Fruit fly (Drosophila melanogaster): ENCODE results near the gene Traf6.

Gene Traf6

DNA sequence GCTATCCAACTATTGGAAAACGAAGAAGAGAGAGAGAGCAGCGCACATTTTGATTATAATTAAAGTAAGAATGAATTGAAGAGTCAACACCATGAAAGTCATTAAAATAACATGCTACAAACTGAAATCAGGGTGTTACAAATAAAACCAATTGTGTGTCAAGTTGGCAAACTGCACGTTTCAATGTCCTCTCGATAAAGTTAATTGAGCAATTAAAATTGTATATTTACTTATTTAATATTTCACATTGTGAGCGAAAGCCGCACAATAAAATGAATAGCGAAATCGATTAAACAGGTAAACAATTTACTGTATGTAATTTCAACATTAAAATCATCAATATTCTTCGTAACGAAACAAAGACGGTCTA is 39.0 kb upstream of the Traf6 start (continued):
- TF ChIP-seq CG6276 (GFP tag; optimal IDR thresholded peaks at IDR 0.05) (peak; percentile 47), Lpt (GFP tag; optimal IDR thresholded peaks at IDR 0.05) (no peak), CG6854 (GFP tag; optimal IDR thresholded peaks at IDR 0.05) (no peak), CG4318 (GFP tag; optimal IDR thresholded peaks at IDR 0.05) (peak; percentile 33), CG3919 (GFP tag; optimal IDR thresholded peaks at IDR 0.05) (peak; percentile 9), Ets96B (tag; optimal IDR thresholded peaks at IDR 0.05) (no peak), svp (GFP tag) (peak; percentile 62), dac (GFP tag; optimal IDR thresholded peaks at IDR 0.05) (peak; percentile 1), topi (GFP tag; optimal IDR thresholded peaks at IDR 0.05) (peak; percentile 57), CG10631 (GFP tag; optimal IDR thresholded peaks at IDR 0.05) (peak; percentile 65), CG8632 (GFP tag; optimal IDR thresholded peaks at IDR 0.05) (peak; percentile 8), Hr4 (GFP tag; optimal IDR thresholded peaks at IDR 0.05) (peak; percentile 10), acj6 (GFP tag; optimal IDR thresholded peaks at IDR 0.05) (peak; percentile 16), Blimp-1 (GFP tag; optimal IDR thresholded peaks at IDR 0.05) (no peak), spab (GFP tag; optimal IDR thresholded peaks at IDR 0.05) (peak; percentile 30)

dm6 chrX:8195449-8196156 is 38.4 kb upstream of the Traf6 start:
- TF ChIP-seq CG34406 (GFP tag; optimal IDR thresholded peaks at IDR 0.05): no peak
- TF ChIP-seq CG6854 (GFP tag; optimal IDR thresholded peaks at IDR 0.05): peak; percentile 36

DNA sequence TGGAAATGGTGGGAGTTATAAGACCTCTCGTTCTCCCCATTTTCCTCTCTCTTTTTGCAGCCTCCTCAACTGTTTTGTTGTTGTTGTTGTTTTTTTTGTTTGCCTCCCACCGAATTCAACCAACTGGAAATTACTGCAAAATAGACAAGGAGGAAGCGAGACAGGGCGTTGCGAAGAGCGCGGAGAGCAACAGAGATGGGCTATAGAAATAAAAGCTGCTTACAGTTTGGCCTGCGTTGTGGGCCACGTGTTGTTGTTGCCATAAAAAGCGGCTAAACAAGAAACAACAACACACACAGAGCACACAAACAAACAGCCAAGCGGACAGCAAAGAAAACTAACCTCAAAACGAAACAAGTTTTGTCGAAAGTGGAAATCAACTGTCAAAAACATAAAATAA is 37.4 kb upstream of the Traf6 start:
- TF ChIP-seq Eip78C (GFP tag) (peak; percentile 15), CG32006 (GFP tag; optimal IDR thresholded peaks at IDR 0.05) (no peak), CG6854 (GFP tag; optimal IDR thresholded peaks at IDR 0.05) (no peak), CG10631 (GFP tag; optimal IDR thresholded peaks at IDR 0.05) (no peak), CG31627 (GFP tag; optimal IDR thresholded peaks at IDR 0.05) (no peak), salr (GFP tag; optimal IDR thresholded peaks at IDR 0.05) (no peak), spab (GFP tag; optimal IDR thresholded peaks at IDR 0.05) (no peak), fkh (GFP tag; optimal IDR thresholded peaks at IDR 0.05) (peak; percentile 4), OdsH (GFP tag; optimal IDR thresholded peaks at IDR 0.05) (no peak), CG11294 (GFP tag; IDR thresholded peaks at IDR 0.05) (no peak), Ets96B (tag; optimal IDR thresholded peaks at IDR 0.05) (no peak), CG6163 (GFP tag; IDR thresholded peaks at IDR 0.05) (no peak), topi (GFP tag; optimal IDR thresholded peaks at IDR 0.05) (no peak), CG6808 (GFP tag; optimal IDR thresholded peaks at IDR 0.05) (peak; percentile 17), CG15336 (GFP tag; IDR thresholded peaks at IDR 0.05) (0 out of 2 replicates have a peak, but pooled peaks have one; percentile 29)

dm6 chrX:8193017-8193556 is 35.9 kb upstream of the Traf6 start:
- TF ChIP-seq CG6792 (GFP tag; optimal IDR thresholded peaks at IDR 0.05): no peak
- TF ChIP-seq CG1621 (tag; optimal IDR thresholded peaks at IDR 0.05): peak; percentile 87
- TF ChIP-seq CG8319 (GFP tag; optimal IDR thresholded peaks at IDR 0.05): no peak
- no peak for TF ChIP-seq net (GFP tag; optimal IDR thresholded peaks at IDR 0.05)
- no peak for TF ChIP-seq CG7368 (GFP tag; optimal IDR thresholded peaks at IDR 0.05)
- no peak for TF ChIP-seq Hr38 (GFP tag; optimal IDR thresholded peaks at IDR 0.05)
- peak; percentile 1 for TF ChIP-seq Ets21C (GFP tag; optimal IDR thresholded peaks at IDR 0.05)
- peak; percentile 61; the same call in 1 of the 3 replicates for TF ChIP-seq eg (GFP tag; IDR thresholded peaks at IDR 0.05)
- TF ChIP-seq ss (GFP tag; optimal IDR thresholded peaks at IDR 0.05): peak; percentile 13 to 39
- TF ChIP-seq CG32006 (GFP tag; optimal IDR thresholded peaks at IDR 0.05): no peak
- TF ChIP-seq CG10669 (GFP tag; optimal IDR thresholded peaks at IDR 0.05): peak; percentile 62
- TF ChIP-seq CG3919 (GFP tag; optimal IDR thresholded peaks at IDR 0.05): peak; percentile 37
- TF ChIP-seq Hr39 (GFP tag; optimal IDR thresholded peaks at IDR 0.05): no peak
- peak; percentile 48 for TF ChIP-seq CG6854 (GFP tag; optimal IDR thresholded peaks at IDR 0.05)
- no peak for TF ChIP-seq pdm3 (GFP tag; optimal IDR thresholded peaks at IDR 0.05)
- TF ChIP-seq CG6163 (GFP tag; IDR thresholded peaks at IDR 0.05): peak; percentile 67
- TF ChIP-seq fd59A (GFP tag; optimal IDR thresholded peaks at IDR 0.05): no peak
- TF ChIP-seq acj6 (GFP tag; optimal IDR thresholded peaks at IDR 0.05): no peak
- no peak for TF ChIP-seq spab (GFP tag; optimal IDR thresholded peaks at IDR 0.05)
- no peak for TF ChIP-seq Hr4 (GFP tag; optimal IDR thresholded peaks at IDR 0.05)
- peak; percentile 98 for TF ChIP-seq svp (GFP tag)
- TF ChIP-seq CG8119 (GFP tag; IDR thresholded peaks at IDR 0.05): no peak
- no peak for TF ChIP-seq Eip75B (GFP tag; optimal IDR thresholded peaks at IDR 0.05)
- peak; percentile 8 for TF ChIP-seq CG34406 (GFP tag; optimal IDR thresholded peaks at IDR 0.05)
- peak; percentile 47 for TF ChIP-seq Sox102F (GFP tag; optimal IDR thresholded peaks at IDR 0.05)
- no peak for TF ChIP-seq Eip93F (GFP tag; optimal IDR thresholded peaks at IDR 0.05)
- no peak for TF ChIP-seq CG16779 (tag; optimal IDR thresholded peaks at IDR 0.05)
